Worm (Caenorhabditis elegans): ENCODE measurements around the gene C27A2.12.

C27A2.12 gene

ce11 chrII:5048185-5048795, 9.6 kb downstream of the C27A2.12 start:
- no peak for TF ChIP-seq nhr-237 (tag; optimal IDR thresholded peaks at IDR 0.05)
- no peak for TF ChIP-seq nhr-28 (tag; optimal IDR thresholded peaks at IDR 0.05)
- TF ChIP-seq cnd-1 (tag; optimal IDR thresholded peaks at IDR 0.05), result no peak
- TF ChIP-seq mab-5 (tag; optimal IDR thresholded peaks at IDR 0.05), result no peak
- TF ChIP-seq mep-1 (tag; optimal IDR thresholded peaks at IDR 0.05), result no peak
- no peak for TF ChIP-seq M03D4.4 (tag; optimal IDR thresholded peaks at IDR 0.05)
- no peak for TF ChIP-seq hlh-1 (tag; optimal IDR thresholded peaks at IDR 0.05)
- TF ChIP-seq nhr-76 (tag; optimal IDR thresholded peaks at IDR 0.05), result no peak
- TF ChIP-seq flh-1 (GFP tag; optimal IDR thresholded peaks at IDR 0.05), result no peak
- TF ChIP-seq sem-2 (GFP tag; optimal IDR thresholded peaks at IDR 0.05), result no peak
- TF ChIP-seq tbx-8 (GFP tag; optimal IDR thresholded peaks at IDR 0.05), result no peak
- no peak for TF ChIP-seq unc-62 (GFP tag; optimal IDR thresholded peaks at IDR 0.05)
- no peak for TF ChIP-seq zip-8 (tag; optimal IDR thresholded peaks at IDR 0.05)
- no peak for TF ChIP-seq lin-32 (GFP tag; optimal IDR thresholded peaks at IDR 0.05)
- TF ChIP-seq drap-1 (GFP tag; optimal IDR thresholded peaks at IDR 0.05), result no peak
- TF ChIP-seq ceh-83 (GFP tag; optimal IDR thresholded peaks at IDR 0.05), result no peak
- no peak for TF ChIP-seq nhr-12 (tag; optimal IDR thresholded peaks at IDR 0.05)
- no peak for TF ChIP-seq blmp-1 (tag; optimal IDR thresholded peaks at IDR 0.05)

ce11 chrII:5047279-5047678, 10.7 kb downstream of the C27A2.12 start:
- TF ChIP-seq ces-1 (GFP tag; optimal IDR thresholded peaks at IDR 0.05) (no peak), nhr-76 (tag; optimal IDR thresholded peaks at IDR 0.05) (no peak), ceh-43 (GFP tag; optimal IDR thresholded peaks at IDR 0.05) (no peak), lsy-2 (tag; optimal IDR thresholded peaks at IDR 0.05) (peak; percentile 22), unc-62 (GFP tag; optimal IDR thresholded peaks at IDR 0.05) (peak; percentile 6), lin-32 (GFP tag; optimal IDR thresholded peaks at IDR 0.05) (peak; percentile 33), ham-2 (GFP tag; optimal IDR thresholded peaks at IDR 0.05) (peak; percentile 2), blmp-1 (tag; optimal IDR thresholded peaks at IDR 0.05) (no peak), nhr-2 (tag; optimal IDR thresholded peaks at IDR 0.05) (peak; percentile 60), nhr-237 (tag; optimal IDR thresholded peaks at IDR 0.05) (no peak)

DNA sequence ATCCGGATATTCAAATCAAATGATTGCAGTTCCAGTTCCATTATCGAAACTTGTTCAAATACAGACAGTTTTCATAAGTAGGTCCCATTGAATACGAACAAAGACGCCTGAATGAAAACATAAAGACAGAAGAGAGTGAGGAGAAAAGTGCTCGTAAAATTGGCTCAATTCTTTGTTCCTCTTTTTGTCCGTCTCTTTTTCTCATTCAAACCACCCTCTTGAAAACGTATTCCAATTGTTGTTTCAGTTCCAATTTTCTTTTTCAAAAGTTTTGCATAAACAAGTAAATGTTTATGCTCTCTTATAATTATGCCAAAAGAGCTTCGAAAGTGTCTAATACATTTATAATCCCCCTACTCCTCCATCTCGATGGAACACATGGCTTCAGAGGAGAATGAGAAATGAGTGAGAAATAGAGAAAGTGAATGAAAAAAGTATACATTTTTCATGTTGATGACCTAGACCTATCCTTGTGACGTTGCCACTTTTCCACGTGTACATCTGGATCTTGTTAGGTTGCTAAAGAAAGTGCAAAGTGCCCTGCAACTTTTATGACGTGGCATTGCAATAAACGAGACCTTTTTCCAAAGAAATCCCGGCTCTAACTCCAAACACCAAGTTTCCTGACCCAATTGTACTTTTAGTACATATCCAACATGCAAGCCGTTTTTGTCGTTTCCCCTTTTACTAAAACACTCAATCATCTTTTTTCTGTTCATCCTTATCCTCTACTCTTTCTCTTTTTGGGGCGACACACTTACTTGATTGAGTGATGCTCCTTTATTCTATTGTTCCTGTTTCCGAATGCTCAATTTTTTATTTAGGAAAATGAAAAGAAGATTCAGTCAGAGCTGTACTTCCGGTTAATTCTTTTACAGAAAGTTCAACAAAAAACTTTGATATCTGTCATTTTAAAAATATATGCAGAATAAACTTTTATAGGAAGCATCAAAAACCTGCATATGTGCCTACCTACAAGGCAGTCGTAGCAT, 11.4 kb downstream of the C27A2.12 start:
- TF ChIP-seq lin-32 (GFP tag; optimal IDR thresholded peaks at IDR 0.05) (no peak), ces-1 (GFP tag; optimal IDR thresholded peaks at IDR 0.05) (peak; percentile 76)

- TF ChIP-seq nhr-12 (tag; optimal IDR thresholded peaks at IDR 0.05), result no peak
- TF ChIP-seq M03D4.4 (tag; optimal IDR thresholded peaks at IDR 0.05), result no peak
- no peak for TF ChIP-seq unc-39 (tag; optimal IDR thresholded peaks at IDR 0.05)
- no peak for TF ChIP-seq elt-3 (tag; optimal IDR thresholded peaks at IDR 0.05)
- no peak for TF ChIP-seq hlh-1 (tag; optimal IDR thresholded peaks at IDR 0.05)
- TF ChIP-seq mab-5 (tag; optimal IDR thresholded peaks at IDR 0.05), result no peak
- TF ChIP-seq mep-1 (tag; optimal IDR thresholded peaks at IDR 0.05), result no peak
- TF ChIP-seq ceh-83 (GFP tag; optimal IDR thresholded peaks at IDR 0.05), result no peak
- TF ChIP-seq ces-1 (GFP tag; optimal IDR thresholded peaks at IDR 0.05), result peak; percentile 63
- TF ChIP-seq lsy-2 (tag; optimal IDR thresholded peaks at IDR 0.05), result no peak
- TF ChIP-seq tbx-8 (GFP tag; optimal IDR thresholded peaks at IDR 0.05), result no peak
- peak; percentile 35 for TF ChIP-seq sptf-1 (tag; optimal IDR thresholded peaks at IDR 0.05)
- TF ChIP-seq lin-13 (tag; optimal IDR thresholded peaks at IDR 0.05), result no peak
Measured at ce11 chrII:5042381-5042930, 15.5 kb downstream of the C27A2.12 start.

DNA sequence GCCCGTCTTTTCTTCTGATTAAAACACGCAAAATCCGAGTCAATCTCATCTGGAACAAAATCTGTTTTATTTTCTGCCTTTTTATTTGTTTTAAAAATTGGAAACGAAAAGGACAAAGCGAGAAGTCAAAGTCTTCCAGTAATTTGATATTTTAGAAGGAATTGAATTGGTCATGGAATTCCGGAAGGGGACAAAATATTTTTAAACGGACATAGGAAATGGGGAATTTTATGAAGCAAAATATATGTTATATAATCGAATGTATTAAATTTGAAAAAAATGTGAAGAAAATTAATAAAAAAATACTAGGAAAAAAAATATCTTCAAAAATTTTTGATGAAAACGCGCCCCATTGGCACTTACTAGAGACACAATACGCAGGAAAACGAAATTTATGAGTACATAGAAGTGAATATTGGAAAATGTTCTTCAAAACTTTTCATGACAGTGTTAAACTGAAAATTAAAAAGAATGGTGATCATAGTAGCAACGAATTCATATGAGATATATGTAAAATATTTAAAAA, 17.2 kb downstream of the C27A2.12 start, which contains the start of gene F33G12.7:
F33G12.7 (minus strand) TSS at position 51 of the 526 bp plus-strand sequence.
- TF ChIP-seq unc-62 (GFP tag; optimal IDR thresholded peaks at IDR 0.05), result no peak
- TF ChIP-seq lsy-2 (tag; optimal IDR thresholded peaks at IDR 0.05), result peak; percentile 29
- no peak for TF ChIP-seq tbx-8 (GFP tag; optimal IDR thresholded peaks at IDR 0.05)
